Fruit fly (Drosophila melanogaster) Kc167 (cell line): ENCODE measurements around the gene ND-ASHI.

Experiments
- Myc ChIP-seq: fragments of >200 bp; optimal IDR thresholded peaks from 2 replicates; lab custom pipeline; 2017; ENCODE audit warnings: missing external identifiers
- Sin3A ChIP-seq: fragments of >200 bp; optimal IDR thresholded peaks from 2 replicates; lab custom pipeline; 2018; ENCODE audit warnings: missing external identifiers
- h ChIP-seq: fragments of >200 bp; optimal IDR thresholded peaks from 3 replicates; lab custom pipeline; 2018; ENCODE audit warnings: missing external identifiers
- insv ChIP-seq: fragments of >200 bp; optimal IDR thresholded peaks from 3 replicates; lab custom pipeline; 2018; ENCODE audit warnings: missing external identifiers
- psq ChIP-seq: fragments of >200 bp; optimal IDR thresholded peaks from 2 replicates; lab custom pipeline; 2017; ENCODE audit warnings: missing external identifiers

DNA sequence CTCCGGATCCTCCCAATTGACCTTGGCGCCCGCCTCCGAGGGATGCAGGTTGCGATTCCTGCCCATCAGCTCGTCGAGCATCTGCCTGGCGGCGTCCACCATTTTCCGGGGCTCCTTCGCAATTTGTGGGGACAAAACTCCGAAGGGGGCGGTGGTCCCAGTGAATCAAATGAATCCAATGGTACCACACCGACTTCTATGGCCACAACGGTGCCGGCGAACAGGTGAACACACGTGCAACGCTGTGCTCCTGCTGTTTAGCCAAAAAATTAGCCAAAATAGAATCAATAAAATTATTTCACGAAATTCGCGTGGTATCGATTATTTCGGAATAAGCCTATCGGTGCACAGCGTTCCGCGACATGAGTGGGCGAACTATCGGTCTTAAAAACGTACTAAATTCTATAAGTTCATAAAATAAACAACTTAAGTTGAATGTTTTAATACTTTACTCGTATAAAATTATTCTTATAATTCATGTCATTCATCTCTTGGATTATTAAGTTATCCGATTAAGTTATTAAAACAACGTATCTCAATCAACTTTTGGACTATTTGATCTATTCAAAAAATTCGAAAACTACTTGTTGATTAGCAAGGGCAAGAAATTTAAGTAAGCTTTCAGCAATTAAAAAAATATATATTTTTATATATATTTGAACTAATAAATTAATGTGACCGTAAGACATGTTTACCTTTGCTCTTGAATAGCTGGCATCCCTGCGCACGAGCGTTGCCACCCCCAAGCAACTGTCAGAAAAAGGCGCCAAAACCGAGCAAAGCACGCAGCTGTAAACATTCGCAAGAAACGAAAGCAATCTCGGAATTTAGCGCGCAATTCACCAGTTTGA lies 5.1 kb downstream of the ND-ASHI start, which contains the start of the genes CG3198 and Mcm6:
- TF ChIP-seq Myc (lab: Kevin White, UChicago) (no peak), Sin3A (lab: Kevin White, UChicago) (no peak), insv (no peak), psq (no peak), h (lab: Kevin White, UChicago) (no peak)
